3 fruit fly cellular contexts compared by ENCODE assay signal in genomic region chr3L:9033537-9033936, dm6.
TF ChIP-seq lines count a peak whose summit lies in the region.

No protein-coding gene starts in this region.

TF ChIP-seq in whole organism, embryonic, 481 proteins besides CTCF, POLR2A, EP300 and RAD21 (continued from another document and continues in another):
- TF ChIP-seq usp (GFP tag; optimal IDR thresholded peaks at IDR 0.05; lab: Kevin White, UChicago) (no peak), pan (optimal IDR thresholded peaks at IDR 0.05; lab: Kevin White, UChicago) (no peak), pan (GFP tag; optimal IDR thresholded peaks at IDR 0.05 in 1 of 2, IDR thresholded peaks at IDR 0.05 in 1 of 2) (no peak), nom (GFP tag; optimal IDR thresholded peaks at IDR 0.05; lab: Kevin White, UChicago) (no peak), Lhr (GFP tag; optimal IDR thresholded peaks at IDR 0.05; lab: Kevin White, UChicago) (no peak), Dip3 (GFP tag; optimal IDR thresholded peaks at IDR 0.05; lab: Kevin White, UChicago) (no peak), Ssrp (tag; optimal IDR thresholded peaks at IDR 0.05; lab: Kevin White, UChicago) (peak; percentile 38), sr (GFP tag; IDR thresholded peaks at IDR 0.05; lab: Robert Waterston, UW) (no peak), Camta (GFP tag; optimal IDR thresholded peaks at IDR 0.05; lab: Kevin White, UChicago) (no peak), CG12299 (tag; optimal IDR thresholded peaks at IDR 0.05; lab: Kevin White, UChicago) (no peak), dmrt99B (tag; optimal IDR thresholded peaks at IDR 0.05; lab: Kevin White, UChicago) (peak; percentile 64), CG6854 (GFP tag; optimal IDR thresholded peaks at IDR 0.05; lab: Kevin White, UChicago) (no peak), HLH4C (GFP tag; IDR thresholded peaks at IDR 0.05; lab: Robert Waterston, UW; ENCODE audit: partially characterized antibody) (no peak), D19A (tag; optimal IDR thresholded peaks at IDR 0.05; lab: Kevin White, UChicago) (peak; percentile 45), Mes4 (GFP tag; optimal IDR thresholded peaks at IDR 0.05; lab: Kevin White, UChicago) (no peak), slou (GFP tag; optimal IDR thresholded peaks at IDR 0.05; lab: Kevin White, UChicago) (no peak), CG30403 (GFP tag; optimal IDR thresholded peaks at IDR 0.05; lab: Kevin White, UChicago) (peak; percentile 19), Sox102F (GFP tag; optimal IDR thresholded peaks at IDR 0.05; lab: Kevin White, UChicago) (peak; percentile 38), CG3065 (GFP tag; optimal IDR thresholded peaks at IDR 0.05; lab: Kevin White, UChicago) (no peak), CG3995 (GFP tag; optimal IDR thresholded peaks at IDR 0.05; lab: Kevin White, UChicago) (no peak), Sox100B (GFP tag; optimal IDR thresholded peaks at IDR 0.05; lab: Kevin White, UChicago) (peak; percentile 38), CG4854 (GFP tag; optimal IDR thresholded peaks at IDR 0.05; lab: Kevin White, UChicago) (no peak), CG31441 (GFP tag; IDR thresholded peaks at IDR 0.05; lab: Robert Waterston, UW) (no peak), lola (GFP tag; optimal IDR thresholded peaks at IDR 0.05; lab: Kevin White, UChicago) (peak in 1 of 3 experiments; percentile 29), fd96Cb (tag; optimal IDR thresholded peaks at IDR 0.05; lab: Kevin White, UChicago) (peak; percentile 27), CG8089 (GFP tag; optimal IDR thresholded peaks at IDR 0.05; lab: Kevin White, UChicago) (no peak), croc (GFP tag; conservative IDR thresholded peaks at IDR 0.05; lab: Robert Waterston, UW) (peak; percentile 28; the same call in 1 of the 3 replicates), MBD-R2 (GFP tag; IDR thresholded peaks at IDR 0.05; lab: Robert Waterston, UW) (no peak), CG1233 (GFP tag; optimal IDR thresholded peaks at IDR 0.05; lab: Kevin White, UChicago) (no peak), sug (tag; optimal IDR thresholded peaks at IDR 0.05; lab: Kevin White, UChicago) (no peak), klu (GFP tag; IDR thresholded peaks at IDR 0.05; lab: Robert Waterston, UW) (no peak), CG11398 (GFP tag; optimal IDR thresholded peaks at IDR 0.05; lab: Kevin White, UChicago) (no peak), bowl (GFP tag; IDR thresholded peaks at IDR 0.05; lab: Robert Waterston, UW) (no peak), CG13424 (tag; optimal IDR thresholded peaks at IDR 0.05; lab: Kevin White, UChicago) (peak; percentile 34), CG30431 (GFP tag; optimal IDR thresholded peaks at IDR 0.05; lab: Kevin White, UChicago) (no peak), CG7271 (tag; optimal IDR thresholded peaks at IDR 0.05; lab: Kevin White, UChicago) (no peak), CG9609 (GFP tag; optimal IDR thresholded peaks at IDR 0.05; lab: Kevin White, UChicago) (no peak), Dfd (GFP tag; optimal IDR thresholded peaks at IDR 0.05; lab: Kevin White, UChicago) (no peak), Nf-YB (GFP tag; optimal IDR thresholded peaks at IDR 0.05; lab: Kevin White, UChicago) (no peak), zfh1 (GFP tag; IDR thresholded peaks at IDR 0.05; lab: Robert Waterston, UW) (no peak), Fer2 (tag; optimal IDR thresholded peaks at IDR 0.05; lab: Kevin White, UChicago) (no peak), yki (optimal IDR thresholded peaks at IDR 0.05; lab: Kevin White, UChicago) (no peak), CG10979 (tag; optimal IDR thresholded peaks at IDR 0.05; lab: Kevin White, UChicago) (peak; percentile 52), lmd (GFP tag; IDR thresholded peaks at IDR 0.05; lab: Robert Waterston, UW) (peak; percentile 18; the same call in 1 of the 2 replicates), Ets97D (GFP tag; optimal IDR thresholded peaks at IDR 0.05; lab: Kevin White, UChicago) (no peak)

TF ChIP-seq in whole organism, prepupa, 60 proteins besides CTCF, POLR2A, EP300 and RAD21 (continued from another document):
- TF ChIP-seq dac (GFP tag; optimal IDR thresholded peaks at IDR 0.05; lab: Kevin White, UChicago) (no peak), CG10669 (GFP tag; optimal IDR thresholded peaks at IDR 0.05; lab: Kevin White, UChicago) (peak; percentile 39), CG11762 (GFP tag; optimal IDR thresholded peaks at IDR 0.05; lab: Kevin White, UChicago; ENCODE audit: insufficient read depth) (peak; percentile 23), CG3032 (tag; optimal IDR thresholded peaks at IDR 0.05; lab: Kevin White, UChicago) (peak; percentile 47), eg (GFP tag; IDR thresholded peaks at IDR 0.05; lab: Robert Waterston, UW) (no peak), CG11902 (GFP tag; optimal IDR thresholded peaks at IDR 0.05; lab: Kevin White, UChicago) (peak; percentile 51), Eip75B (GFP tag; optimal IDR thresholded peaks at IDR 0.05; lab: Kevin White, UChicago) (no peak), CG34406 (GFP tag; optimal IDR thresholded peaks at IDR 0.05; lab: Kevin White, UChicago) (peak; percentile 41), CG11294 (GFP tag; IDR thresholded peaks at IDR 0.05; lab: Robert Waterston, UW) (no peak), Met (GFP tag; optimal IDR thresholded peaks at IDR 0.05; lab: Kevin White, UChicago) (peak; percentile 51), CG7368 (GFP tag; optimal IDR thresholded peaks at IDR 0.05; lab: Kevin White, UChicago) (no peak), esn (GFP tag; optimal IDR thresholded peaks at IDR 0.05; lab: Kevin White, UChicago) (peak; percentile 66), CG15336 (GFP tag; IDR thresholded peaks at IDR 0.05; lab: Robert Waterston, UW) (peak; percentile 39; the same call in 1 of the 2 replicates), Smox (GFP tag; optimal IDR thresholded peaks at IDR 0.05; lab: Kevin White, UChicago) (peak; percentile 50), Ets96B (tag; optimal IDR thresholded peaks at IDR 0.05; lab: Kevin White, UChicago) (peak; percentile 43), CG9139 (GFP tag; optimal IDR thresholded peaks at IDR 0.05; lab: Kevin White, UChicago) (no peak), CG6854 (GFP tag; optimal IDR thresholded peaks at IDR 0.05; lab: Kevin White, UChicago) (peak; percentile 37), CG10631 (GFP tag; optimal IDR thresholded peaks at IDR 0.05; lab: Kevin White, UChicago) (peak; percentile 40), Eip78C (GFP tag; lab: Kevin White, UChicago) (peak; percentile 80), Hr39 (GFP tag; optimal IDR thresholded peaks at IDR 0.05; lab: Kevin White, UChicago) (peak; percentile 36), Sox15 (GFP tag; optimal IDR thresholded peaks at IDR 0.05; lab: Kevin White, UChicago) (peak; percentile 27), dsx (GFP tag; optimal IDR thresholded peaks at IDR 0.05; lab: Kevin White, UChicago; ENCODE audit: poor library complexity, severe bottlenecking) (peak; percentile 9), Gug (GFP tag; IDR thresholded peaks at IDR 0.05; lab: Robert Waterston, UW) (no peak), svp (GFP tag; lab: Kevin White, UChicago) (peak; percentile 76), CG16779 (tag; optimal IDR thresholded peaks at IDR 0.05; lab: Kevin White, UChicago) (no peak)

TF ChIP-seq in whole organism, wandering third instar larva, 38 proteins besides CTCF, POLR2A, EP300 and RAD21 (continued from another document):
- TF ChIP-seq Jra (GFP tag; optimal IDR thresholded peaks at IDR 0.05; lab: Kevin White, UChicago) (no peak), rgr (GFP tag; optimal IDR thresholded peaks at IDR 0.05; lab: Kevin White, UChicago) (peak; percentile 45), GATAd (GFP tag; optimal IDR thresholded peaks at IDR 0.05; lab: Kevin White, UChicago) (no peak), Dfd (GFP tag; optimal IDR thresholded peaks at IDR 0.05; lab: Kevin White, UChicago) (no peak)
TF ChIP-seq in whole organism, wandering third instar larva: peak in this region for 12.
